Fruit fly (Drosophila melanogaster): ENCODE data around the gene Rab11.

Rab11 gene

DNA sequence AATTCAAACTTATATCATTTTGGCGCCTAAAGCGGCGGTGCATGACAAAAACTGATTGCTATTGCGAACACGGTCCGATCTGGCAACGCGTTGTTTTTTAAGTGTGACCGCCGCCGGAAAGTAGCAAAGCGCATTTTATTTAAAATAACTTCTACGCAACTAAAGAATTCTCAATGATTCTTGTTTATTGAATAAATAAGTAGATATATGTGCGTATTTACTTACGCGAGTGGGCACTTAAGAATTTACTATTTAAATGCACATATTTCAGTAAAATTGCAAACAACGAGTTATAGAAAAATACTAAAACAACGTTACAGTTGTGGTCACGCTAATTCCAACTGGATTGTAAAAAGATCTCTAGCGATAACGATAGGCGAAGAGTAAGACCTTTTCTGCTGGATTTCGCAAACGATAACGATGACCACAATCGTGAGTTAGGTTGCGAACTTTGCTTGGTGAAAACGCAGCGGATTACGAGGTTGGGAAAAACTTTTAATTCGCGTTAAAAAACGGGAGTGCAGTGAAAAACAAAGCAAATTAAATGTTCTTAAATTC, 44.8 kb downstream of the Rab11 start (continued):
- TF ChIP-seq Vsx1 (GFP tag; optimal IDR thresholded peaks at IDR 0.05) = no peak
- no peak for TF ChIP-seq CG4328 (GFP tag; optimal IDR thresholded peaks at IDR 0.05)
- TF ChIP-seq CG32532 (GFP tag; IDR thresholded peaks at IDR 0.05) = no peak
- no peak for TF ChIP-seq sug (tag; optimal IDR thresholded peaks at IDR 0.05)
- peak; percentile 3 for TF ChIP-seq pnt (GFP tag; optimal IDR thresholded peaks at IDR 0.05)
- TF ChIP-seq tgo (GFP tag; IDR thresholded peaks at IDR 0.05) = no peak
- TF ChIP-seq CG3726 (GFP tag; IDR thresholded peaks at IDR 0.05) = no peak
- TF ChIP-seq sisA (GFP tag; IDR thresholded peaks at IDR 0.05) = no peak
- no peak for TF ChIP-seq seq (GFP tag; IDR thresholded peaks at IDR 0.05)
- no peak for TF ChIP-seq lov (optimal IDR thresholded peaks at IDR 0.05)
- TF ChIP-seq lov (GFP tag; IDR thresholded peaks at IDR 0.05) = no peak
- TF ChIP-seq sna (GFP tag; IDR thresholded peaks at IDR 0.05; ENCODE audit: partially characterized antibody) = peak; percentile 71
- peak; percentile 52 for TF ChIP-seq Myb (GFP tag; optimal IDR thresholded peaks at IDR 0.05)
- TF ChIP-seq HmgD (GFP tag; optimal IDR thresholded peaks at IDR 0.05) = peak; percentile 38
- no peak for TF ChIP-seq fd102C (GFP tag; optimal IDR thresholded peaks at IDR 0.05)
- no peak for TF ChIP-seq run (tag; optimal IDR thresholded peaks at IDR 0.05)
- no peak for TF ChIP-seq pros (GFP tag; optimal IDR thresholded peaks at IDR 0.05)
- no peak for TF ChIP-seq Hey (tag; optimal IDR thresholded peaks at IDR 0.05)
- no peak for TF ChIP-seq Eip74EF (GFP tag; optimal IDR thresholded peaks at IDR 0.05)
- peak; percentile 8 for TF ChIP-seq grau (tag; optimal IDR thresholded peaks at IDR 0.05)
- TF ChIP-seq CG13624 (GFP tag; optimal IDR thresholded peaks at IDR 0.05) = no peak
- no peak for TF ChIP-seq Meics (GFP tag; optimal IDR thresholded peaks at IDR 0.05)
- peak; percentile 18 for TF ChIP-seq CG2712 (tag; optimal IDR thresholded peaks at IDR 0.05)
- TF ChIP-seq unc-4 (GFP tag; IDR thresholded peaks at IDR 0.05; ENCODE audit: partially characterized antibody) = peak; percentile 60
- peak; percentile 23 for TF ChIP-seq CG30020 (tag; optimal IDR thresholded peaks at IDR 0.05)
- TF ChIP-seq CoRest (tag; optimal IDR thresholded peaks at IDR 0.05) = peak; percentile 63
- TF ChIP-seq CG4360 (GFP tag; IDR thresholded peaks at IDR 0.05) = no peak
- TF ChIP-seq Sry-β (GFP tag; optimal IDR thresholded peaks at IDR 0.05) = no peak
- TF ChIP-seq CG17328 (GFP tag; IDR thresholded peaks at IDR 0.05) = no peak
- no peak for TF ChIP-seq CkIIα-i1 (GFP tag; IDR thresholded peaks at IDR 0.05)
- peak; percentile 52 for TF ChIP-seq Scr (GFP tag; IDR thresholded peaks at IDR 0.05; ENCODE audit: partially characterized antibody)
- no peak for TF ChIP-seq klu (GFP tag; IDR thresholded peaks at IDR 0.05)
- no peak for TF ChIP-seq CG7357 (GFP tag; IDR thresholded peaks at IDR 0.05)
- TF ChIP-seq CG13287 (GFP tag; IDR thresholded peaks at IDR 0.05; ENCODE audit: partially characterized antibody) = peak; percentile 77
- TF ChIP-seq row (GFP tag; IDR thresholded peaks at IDR 0.05) = peak; percentile 35; the same call in 1 of the 3 replicates
- no peak for TF ChIP-seq bbx (GFP tag; IDR thresholded peaks at IDR 0.05; ENCODE audit: partially characterized antibody)
- TF ChIP-seq Fer3 (tag; optimal IDR thresholded peaks at IDR 0.05) = no peak
- TF ChIP-seq Chrac-16 (GFP tag; optimal IDR thresholded peaks at IDR 0.05) = peak; percentile 7
- TF ChIP-seq gt (GFP tag; IDR thresholded peaks at IDR 0.05) = no peak
- peak; percentile 17 for TF ChIP-seq CG3163 (GFP tag; optimal IDR thresholded peaks at IDR 0.05)
- TF ChIP-seq Dp (GFP tag; optimal IDR thresholded peaks at IDR 0.05) = peak; percentile 98
- no peak for TF ChIP-seq CG8388 (GFP tag; optimal IDR thresholded peaks at IDR 0.05)
- peak; percentile 5 for TF ChIP-seq Elba2 (GFP tag; optimal IDR thresholded peaks at IDR 0.05)
- peak; percentile 19 for TF ChIP-seq jumu (GFP tag; optimal IDR thresholded peaks at IDR 0.05)
- no peak for TF ChIP-seq CG17568 (GFP tag; optimal IDR thresholded peaks at IDR 0.05)
- TF ChIP-seq shn (GFP tag; optimal IDR thresholded peaks at IDR 0.05) = no peak
- TF ChIP-seq CG34224 (GFP tag; IDR thresholded peaks at IDR 0.05; ENCODE audit: partially characterized antibody) = peak; percentile 67
- TF ChIP-seq Pdp1 (GFP tag; optimal IDR thresholded peaks at IDR 0.05) = peak in 1 of 2 experiments; percentile 64
- TF ChIP-seq amos (GFP tag; IDR thresholded peaks at IDR 0.05; ENCODE audit: partially characterized antibody) = no peak; the same call in 1 of the 2 replicates
- TF ChIP-seq CG30403 (GFP tag; optimal IDR thresholded peaks at IDR 0.05) = no peak

Data from whole organism, embryonic.